Worm (Caenorhabditis elegans): Measurements from ENCODE around the gene rab-30.

Gene rab-30

ce11 chrIII:10523025-10523424, 37.4 kb upstream of the rab-30 start:
- TF ChIP-seq elt-1 (tag; optimal IDR thresholded peaks at IDR 0.05) (peak; percentile 64), egl-5 (tag; optimal IDR thresholded peaks at IDR 0.05) (no peak)

DNA sequence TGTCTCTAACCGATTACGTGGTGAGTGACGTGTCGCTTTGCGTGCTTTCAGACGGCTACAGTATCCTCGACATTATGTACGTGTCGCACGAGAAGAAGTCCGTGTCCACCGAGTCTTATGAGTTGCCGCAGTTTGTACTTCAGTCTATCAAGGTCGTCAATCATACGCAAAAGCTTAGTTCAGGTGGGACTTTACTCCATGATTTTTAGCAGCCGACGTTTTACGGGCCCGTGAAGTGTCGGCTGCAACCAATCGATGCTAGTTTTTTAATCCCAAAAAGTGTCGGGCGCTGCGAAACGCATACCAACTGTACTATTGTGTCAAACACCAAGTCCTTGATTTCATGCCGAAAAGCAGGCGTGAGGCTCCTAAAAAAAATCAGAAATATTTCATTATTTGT, 35.6 kb upstream of the rab-30 start:
- no peak for TF ChIP-seq fkh-10 (GFP tag; optimal IDR thresholded peaks at IDR 0.05)
- TF ChIP-seq jun-1 (tag; optimal IDR thresholded peaks at IDR 0.05): no peak
- TF ChIP-seq egl-5 (tag; optimal IDR thresholded peaks at IDR 0.05): no peak
- TF ChIP-seq snpc-4 (tag; optimal IDR thresholded peaks at IDR 0.05): peak; percentile 60
- no peak for TF ChIP-seq nhr-43 (tag; optimal IDR thresholded peaks at IDR 0.05; ENCODE audit: poor library complexity, severe bottlenecking)
- TF ChIP-seq ztf-4 (tag; optimal IDR thresholded peaks at IDR 0.05): no peak
- no peak for TF ChIP-seq ZK546.5 (tag; optimal IDR thresholded peaks at IDR 0.05)

DNA sequence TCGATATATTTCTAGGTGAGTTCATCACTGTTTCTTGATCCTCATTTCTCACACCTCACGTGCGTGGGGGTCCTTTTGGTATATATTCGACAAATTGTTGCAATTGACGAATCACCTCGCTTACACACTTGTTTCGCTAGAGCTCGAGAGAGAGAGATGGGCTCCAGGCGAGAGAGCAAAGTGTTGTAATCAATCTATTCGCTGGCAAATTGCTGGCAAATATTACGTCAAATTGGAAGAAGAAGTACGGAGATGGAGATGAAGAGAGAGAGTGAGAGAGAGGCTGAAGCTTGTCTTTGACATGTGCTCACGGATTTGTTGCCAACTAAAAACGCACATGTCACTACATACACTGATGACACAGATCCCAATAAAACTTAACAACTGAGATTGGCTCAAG, 34.5 kb upstream of the rab-30 start:
- TF ChIP-seq sea-2 (GFP tag; optimal IDR thresholded peaks at IDR 0.05) (no peak), ceh-82 (tag; optimal IDR thresholded peaks at IDR 0.05) (no peak), jun-1 (tag; optimal IDR thresholded peaks at IDR 0.05) (no peak), snpc-4 (tag; optimal IDR thresholded peaks at IDR 0.05) (no peak), lsy-12 (tag; optimal IDR thresholded peaks at IDR 0.05) (no peak), elt-1 (tag; optimal IDR thresholded peaks at IDR 0.05) (no peak), nfya-1 (tag; optimal IDR thresholded peaks at IDR 0.05; ENCODE audit: insufficient read depth) (peak; percentile 41), nhr-43 (tag; optimal IDR thresholded peaks at IDR 0.05; ENCODE audit: poor library complexity, severe bottlenecking) (no peak), zag-1 (tag; optimal IDR thresholded peaks at IDR 0.05) (no peak), lin-39 (tag; optimal IDR thresholded peaks at IDR 0.05) (peak; percentile 76), nhr-11 (tag; optimal IDR thresholded peaks at IDR 0.05) (peak; percentile 50), tbx-2 (tag; optimal IDR thresholded peaks at IDR 0.05) (no peak), egl-5 (tag; optimal IDR thresholded peaks at IDR 0.05) (peak; percentile 34), fkh-10 (GFP tag; optimal IDR thresholded peaks at IDR 0.05) (no peak), ZK546.5 (tag; optimal IDR thresholded peaks at IDR 0.05) (no peak), elt-2 (tag; optimal IDR thresholded peaks at IDR 0.05) (no peak), ama-1 (optimal IDR thresholded peaks at IDR 0.05) (no peak), eor-1 (tag; optimal IDR thresholded peaks at IDR 0.05) (no peak), nhr-25 (tag; optimal IDR thresholded peaks at IDR 0.05) (no peak)

- no peak for TF ChIP-seq ceh-9 (tag; optimal IDR thresholded peaks at IDR 0.05)
- no peak for TF ChIP-seq tbx-2 (tag; optimal IDR thresholded peaks at IDR 0.05)
- TF ChIP-seq ceh-28 (tag; optimal IDR thresholded peaks at IDR 0.05): no peak
- TF ChIP-seq egl-27 (tag; optimal IDR thresholded peaks at IDR 0.05): no peak
These were observed 33.0 kb upstream of the rab-30 start for ce11 chrIII:10527446-10527845.

- no peak for TF ChIP-seq egl-27 (tag; optimal IDR thresholded peaks at IDR 0.05)
- peak; percentile 40 for TF ChIP-seq nhr-43 (tag; optimal IDR thresholded peaks at IDR 0.05; ENCODE audit: poor library complexity, severe bottlenecking)
- peak; percentile 59 for TF ChIP-seq jun-1 (tag; optimal IDR thresholded peaks at IDR 0.05)
- TF ChIP-seq nhr-23 (tag; optimal IDR thresholded peaks at IDR 0.05): peak; percentile 43
- TF ChIP-seq nfya-1 (tag; optimal IDR thresholded peaks at IDR 0.05; ENCODE audit: insufficient read depth): peak; percentile 22
- TF ChIP-seq aly-2 (tag; optimal IDR thresholded peaks at IDR 0.05): no peak
- peak in 2 of 3 experiments; percentile 32 to 77 for TF ChIP-seq elt-3 (tag; optimal IDR thresholded peaks at IDR 0.05)
- peak; percentile 22 for TF ChIP-seq ceh-28 (tag; optimal IDR thresholded peaks at IDR 0.05)
- peak; percentile 94 for TF ChIP-seq pqm-1 (tag; optimal IDR thresholded peaks at IDR 0.05)
- TF ChIP-seq elt-2 (tag; optimal IDR thresholded peaks at IDR 0.05): peak; percentile 95
- TF ChIP-seq fos-1 (tag; optimal IDR thresholded peaks at IDR 0.05): peak; percentile 16
- peak; percentile 57 for TF ChIP-seq nhr-25 (tag; optimal IDR thresholded peaks at IDR 0.05)
- no peak for TF ChIP-seq skn-1 (tag; optimal IDR thresholded peaks at IDR 0.05)
These were observed 27.1 kb upstream of the rab-30 start for ce11 chrIII:10533310-10533709.

ce11 chrIII:10534191-10534590, 26.2 kb upstream of the rab-30 start:
- TF ChIP-seq nhr-23 (tag; optimal IDR thresholded peaks at IDR 0.05) (peak; percentile 71), nhr-25 (tag; optimal IDR thresholded peaks at IDR 0.05) (peak; percentile 51), lsy-12 (tag; optimal IDR thresholded peaks at IDR 0.05) (peak; percentile 55), nhr-43 (tag; optimal IDR thresholded peaks at IDR 0.05; ENCODE audit: poor library complexity, severe bottlenecking) (peak; percentile 84), nhr-12 (tag; optimal IDR thresholded peaks at IDR 0.05) (no peak), mdl-1 (tag; optimal IDR thresholded peaks at IDR 0.05) (peak; percentile 56), nfya-1 (tag; optimal IDR thresholded peaks at IDR 0.05; ENCODE audit: insufficient read depth) (peak; percentile 35), elt-3 (tag; optimal IDR thresholded peaks at IDR 0.05) (peak in 1 of 3 experiments; percentile 67), mml-1 (tag; optimal IDR thresholded peaks at IDR 0.05) (no peak), ama-1 (optimal IDR thresholded peaks at IDR 0.05) (peak; percentile 64), aly-2 (tag; optimal IDR thresholded peaks at IDR 0.05) (no peak), pha-4 (tag; optimal IDR thresholded peaks at IDR 0.05) (no peak), eor-1 (tag; optimal IDR thresholded peaks at IDR 0.05) (no peak), nhr-28 (tag; optimal IDR thresholded peaks at IDR 0.05) (no peak), elt-2 (tag; optimal IDR thresholded peaks at IDR 0.05) (peak; percentile 96), jun-1 (tag; optimal IDR thresholded peaks at IDR 0.05) (no peak), fkh-10 (GFP tag; optimal IDR thresholded peaks at IDR 0.05) (no peak), ztf-11 (tag; optimal IDR thresholded peaks at IDR 0.05) (no peak), elt-1 (tag; optimal IDR thresholded peaks at IDR 0.05) (no peak), unc-39 (tag; optimal IDR thresholded peaks at IDR 0.05) (no peak), nhr-76 (tag; optimal IDR thresholded peaks at IDR 0.05) (no peak), pqm-1 (tag; optimal IDR thresholded peaks at IDR 0.05) (peak; percentile 6), nhr-77 (tag; optimal IDR thresholded peaks at IDR 0.05) (no peak), lin-15B (tag; optimal IDR thresholded peaks at IDR 0.05) (no peak)
